Fruit fly (Drosophila melanogaster): ENCODE measurements around the gene asun.

DNA sequence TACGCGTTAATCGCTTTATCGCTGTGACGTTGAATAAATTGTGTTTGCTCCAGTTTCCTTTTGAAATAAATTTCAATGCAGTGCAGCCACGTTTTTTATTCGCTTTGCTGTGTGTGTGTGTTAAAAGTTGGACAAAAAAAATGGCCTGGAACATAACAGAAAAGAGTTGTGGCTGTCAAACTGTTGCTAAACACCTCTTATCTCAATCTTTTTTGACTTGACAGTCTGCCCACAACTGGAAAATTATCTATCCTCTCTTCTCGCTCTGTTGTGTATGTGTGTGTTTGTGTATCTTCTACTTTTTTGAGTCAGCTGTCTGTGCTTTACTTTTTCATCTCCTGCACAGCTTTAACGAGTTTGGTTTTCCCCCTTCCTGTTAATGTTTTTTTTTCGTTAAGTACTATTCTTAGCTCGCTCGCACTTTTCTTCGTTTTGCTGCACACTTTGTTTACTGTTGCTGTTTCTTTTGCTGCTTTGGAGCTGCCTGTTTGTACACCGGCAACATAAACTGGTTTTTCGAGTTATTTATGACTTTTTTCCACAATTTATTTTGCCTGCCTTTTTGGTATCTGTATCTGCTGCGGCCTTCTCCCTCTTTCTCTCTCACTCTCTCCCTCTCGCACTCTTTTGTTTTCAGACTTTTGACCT lies 17.1 kb downstream of the asun start:
- no peak for TF ChIP-seq psq (optimal IDR thresholded peaks at IDR 0.05)
- TF ChIP-seq Dll (optimal IDR thresholded peaks at IDR 0.05): no peak

All from whole organism.